Fruit fly (Drosophila melanogaster) ovary, adult (tissue): Measurements from ENCODE around the gene CG46308.

Experiments used
- CG17801 ChIP-seq: fragments of 200-800 bp; optimal IDR thresholded peaks from 2 replicates; lab custom pipeline; 2019; ENCODE audit warnings: missing biosample characterization, mild to moderate bottlenecking, missing genetic modification characterization, moderate library complexity; ENCODE audit not compliant: partially characterized antibody

The CG46308 gene

dm6 chr2L:13529675-13530074 lies 68.1 kb downstream of the CG46308 start, which contains the start of gene CG33642:
Gene CG33642 (plus strand): TSS chr2L:13529975.
- TF ChIP-seq CG17801 (GFP tag; lab: Kevin White, UChicago), result no peak

dm6 chr2L:13530774-13531173 lies 69.2 kb downstream of the CG46308 start, which contains the start of gene CG33643:
Gene CG33643 (plus strand): TSS chr2L:13531074.
- TF ChIP-seq CG17801 (GFP tag; lab: Kevin White, UChicago), result no peak

- no peak for TF ChIP-seq CG17801 (GFP tag; lab: Kevin White, UChicago)
Observed at dm6 chr2L:13531785-13532184, 70.2 kb downstream of the CG46308 start, which contains the start of gene CG33644. Gene CG33644 (plus strand): TSS chr2L:13532085.

dm6 chr2L:13532524-13532923 lies 71.0 kb downstream of the CG46308 start, which contains the start of gene CG33645:
Gene CG33645 (plus strand): TSS chr2L:13532824.
- no peak for TF ChIP-seq CG17801 (GFP tag; lab: Kevin White, UChicago)

- TF ChIP-seq CG17801 (GFP tag; lab: Kevin White, UChicago), result no peak
Observed at dm6 chr2L:13535678-13536077, 74.1 kb downstream of the CG46308 start, which contains the start of gene CG15638. Gene CG15638 (minus strand): TSS chr2L:13535778.

- TF ChIP-seq CG17801 (GFP tag; lab: Kevin White, UChicago), result no peak
Observed at dm6 chr2L:13540704-13541103, 79.1 kb downstream of the CG46308 start, which contains the start of gene CG16852. Gene CG16852 (plus strand): TSS chr2L:13540751.

- no peak for TF ChIP-seq CG17801 (GFP tag; lab: Kevin White, UChicago)
Observed at dm6 chr2L:13541968-13542367, 80.4 kb downstream of the CG46308 start, which contains the start of gene CG16853. Gene CG16853 (plus strand): TSS chr2L:13542268.

- TF ChIP-seq CG17801 (GFP tag; lab: Kevin White, UChicago), result no peak
Observed at dm6 chr2L:13542476-13542875, 80.9 kb downstream of the CG46308 start, which contains the start of gene CG9263. Gene CG9263 (minus strand): TSS chr2L:13542576.

dm6 chr2L:13545678-13546077 lies 84.1 kb downstream of the CG46308 start:
- TF ChIP-seq CG17801 (GFP tag; lab: Kevin White, UChicago), result no peak

- TF ChIP-seq CG17801 (GFP tag; lab: Kevin White, UChicago), result no peak
Observed at dm6 chr2L:13547738-13548726, 86.5 kb downstream of the CG46308 start.

- peak; percentile 46 for TF ChIP-seq CG17801 (GFP tag; lab: Kevin White, UChicago)
Observed at dm6 chr2L:13548786-13549780, 87.5 kb downstream of the CG46308 start, which contains the start of gene B4. Gene B4 (minus strand): TSS chr2L:13549328.
